Worm (Caenorhabditis elegans) whole organism, dauer: Measurements from ENCODE around the gene T28H10.1.

ENCODE experiments used
- unc-62 ChIP-seq: sonication (generic microtip); optimal IDR thresholded peaks from 2 replicates; lab custom pipeline; 2017; ENCODE audit warnings: missing biosample characterization, missing genetic modification reagents, missing genetic modification characterization

The T28H10.1 gene

DNA sequence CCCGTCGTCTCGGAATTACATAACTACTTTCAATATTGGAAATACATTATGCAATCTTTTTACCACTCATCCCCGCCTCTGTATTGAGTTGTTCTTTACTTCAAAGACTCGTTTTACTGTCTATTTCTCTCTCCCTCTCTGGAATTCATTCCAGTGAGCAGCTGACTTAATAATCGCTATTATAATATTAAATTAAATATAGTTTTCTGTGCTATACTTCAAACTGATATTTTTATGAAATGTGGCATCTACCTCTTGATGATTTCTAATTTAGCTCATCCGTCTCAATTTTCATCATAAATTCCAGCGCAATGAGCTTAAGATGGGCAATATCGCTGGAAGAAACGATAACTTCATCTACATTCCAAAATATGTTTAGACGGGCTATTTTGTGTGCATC lies at the start of gene T28H10.1:
T28H10.1 (plus strand) TSS at position 301 of the 400 bp plus-strand sequence.
- no peak for TF ChIP-seq unc-62 (GFP tag; lab: Kevin White, UChicago)

DNA sequence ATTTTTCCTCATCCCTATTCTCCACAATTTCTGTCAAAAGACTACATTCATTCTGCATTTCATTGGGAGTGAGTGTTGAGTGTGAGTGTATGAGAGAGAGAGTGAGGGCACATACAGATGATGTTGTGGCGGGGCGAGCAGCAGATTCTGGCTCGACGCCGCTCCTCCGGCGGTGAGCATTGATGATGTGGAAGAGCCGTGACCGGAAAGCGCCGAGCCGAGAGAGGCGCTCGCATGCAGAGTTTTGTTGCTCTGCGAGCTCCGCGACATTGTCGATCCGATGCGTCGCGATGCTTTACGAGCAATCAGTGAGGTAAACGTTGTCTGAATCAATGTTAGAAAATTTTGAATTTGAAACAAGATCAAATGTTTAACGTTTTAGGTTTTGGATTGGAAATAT lies 47.9 kb upstream of the T28H10.1 start:
- no peak for TF ChIP-seq unc-62 (GFP tag; lab: Kevin White, UChicago)

DNA sequence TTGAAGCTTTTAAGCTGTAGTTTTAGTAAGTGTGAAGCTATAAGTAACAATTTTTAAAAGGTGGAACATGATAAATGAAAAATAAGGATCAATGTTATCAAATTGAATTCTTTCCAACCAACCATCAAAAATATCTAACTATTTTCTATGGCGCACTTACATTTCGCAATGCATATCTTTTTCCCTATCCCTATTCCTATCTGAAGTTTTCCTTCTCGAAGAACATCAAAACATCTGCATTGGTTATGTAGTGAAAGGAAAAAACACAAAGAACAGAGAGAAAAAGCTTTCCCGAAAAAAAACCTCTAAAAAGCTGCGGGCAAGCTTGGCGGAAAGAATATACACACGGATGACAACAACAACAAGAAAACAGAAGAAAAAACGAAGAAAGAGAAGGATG lies 43.0 kb upstream of the T28H10.1 start:
- no peak for TF ChIP-seq unc-62 (GFP tag; lab: Kevin White, UChicago)

DNA sequence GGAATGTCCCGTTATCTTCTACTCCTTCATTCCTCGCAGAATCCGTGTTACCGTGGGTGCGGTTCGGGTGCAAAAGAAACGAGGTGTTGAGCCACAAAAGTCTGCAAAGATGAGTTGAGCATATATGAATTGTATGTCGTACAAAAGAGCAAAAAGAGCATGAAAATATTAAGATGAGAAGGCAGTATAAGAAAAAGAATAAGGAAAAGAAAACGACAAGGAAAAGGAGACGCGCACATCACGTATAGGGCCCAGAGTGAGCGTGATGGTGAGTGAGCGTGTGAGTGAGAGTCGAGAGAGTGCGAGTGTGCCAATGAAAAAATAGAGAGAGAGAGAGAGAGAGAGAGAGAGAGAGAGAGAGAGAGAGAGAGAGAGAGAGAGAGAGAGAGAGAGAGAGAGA lies 40.7 kb upstream of the T28H10.1 start, which contains the start of gene egl-10:
egl-10 (minus strand) TSS at position 101 of the 400 bp plus-strand sequence.
- no peak for TF ChIP-seq unc-62 (GFP tag; lab: Kevin White, UChicago)

DNA sequence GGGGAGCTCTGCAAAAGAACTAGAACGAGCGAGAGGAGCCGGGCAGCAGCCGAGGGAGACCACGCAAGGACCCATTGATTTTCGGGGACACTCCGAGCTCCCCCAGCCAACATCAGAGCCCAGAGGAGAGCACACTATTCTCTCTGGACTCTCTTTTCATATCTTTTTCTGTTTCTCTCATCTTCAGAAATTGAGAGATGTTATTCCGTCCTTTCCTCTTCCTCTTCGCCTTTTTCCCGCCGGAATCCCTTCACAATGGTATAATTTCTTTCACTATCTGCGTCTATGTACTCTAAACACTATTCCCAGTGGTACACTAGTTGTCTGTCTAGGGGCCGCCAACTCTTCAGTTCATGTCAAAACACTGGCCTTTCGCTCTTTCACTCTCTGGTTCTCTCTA lies 38.2 kb upstream of the T28H10.1 start:
- TF ChIP-seq unc-62 (GFP tag; lab: Kevin White, UChicago): no peak

DNA sequence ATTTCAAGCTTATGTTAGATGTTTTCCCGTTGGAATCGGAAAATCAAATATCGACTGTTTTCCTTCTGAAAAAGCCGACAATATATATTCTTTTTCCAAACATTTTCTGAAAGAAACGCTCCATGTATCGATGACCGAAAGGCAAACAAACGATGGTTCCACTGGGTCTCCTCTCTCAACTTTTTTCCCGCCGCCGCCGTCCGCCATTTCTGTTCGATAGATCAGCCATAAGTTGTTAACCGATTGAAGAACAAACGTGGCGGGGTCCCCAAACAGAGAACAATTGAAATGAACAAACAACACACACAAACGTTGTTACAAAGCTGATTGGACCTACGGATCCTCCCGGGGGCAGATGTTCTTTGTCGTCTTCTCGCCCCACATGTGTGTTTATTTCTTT lies 36.9 kb upstream of the T28H10.1 start:
- TF ChIP-seq unc-62 (GFP tag; lab: Kevin White, UChicago): no peak

DNA sequence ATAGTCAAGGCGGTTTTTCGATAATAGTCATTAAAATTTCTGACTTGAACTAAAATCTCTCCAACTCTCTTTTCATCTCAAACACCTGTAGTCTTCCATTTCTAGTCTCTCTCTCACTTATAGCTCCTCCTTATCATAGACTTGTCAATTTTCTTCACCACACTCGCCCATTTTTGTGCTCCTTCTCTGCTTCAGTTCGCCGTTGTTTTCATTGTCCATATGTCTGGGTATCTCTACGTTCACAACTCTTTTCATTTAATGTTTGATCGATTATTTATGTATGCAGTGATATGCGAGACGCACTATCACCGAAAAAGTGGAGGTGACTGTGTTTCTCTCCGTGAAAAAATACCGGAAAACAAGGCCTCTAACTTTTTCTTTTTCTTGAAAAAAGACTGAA lies 35.8 kb upstream of the T28H10.1 start:
- no peak for TF ChIP-seq unc-62 (GFP tag; lab: Kevin White, UChicago)

DNA sequence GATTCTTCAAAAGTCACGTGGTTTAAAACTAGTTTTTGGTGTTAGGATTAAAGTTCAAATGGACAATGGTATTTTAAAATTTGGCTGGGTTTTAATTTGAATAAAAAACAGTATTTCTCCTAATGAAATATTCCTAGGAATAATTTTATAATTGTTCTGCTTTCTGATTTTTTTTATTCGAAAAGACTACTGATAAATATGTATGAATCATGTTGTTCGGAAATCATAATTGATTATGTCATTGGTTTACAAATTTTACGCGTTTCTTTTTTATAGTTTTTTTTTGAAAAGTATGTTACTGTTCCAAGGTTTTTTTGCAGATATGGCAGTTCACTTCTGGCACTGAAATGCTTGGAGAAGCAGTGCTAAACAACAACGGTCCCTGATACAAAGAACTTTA lies 35.2 kb upstream of the T28H10.1 start, which contains the start of gene F28C1.3:
F28C1.3 (plus strand) TSS at position 301 of the 400 bp plus-strand sequence.
- TF ChIP-seq unc-62 (GFP tag; lab: Kevin White, UChicago): no peak

DNA sequence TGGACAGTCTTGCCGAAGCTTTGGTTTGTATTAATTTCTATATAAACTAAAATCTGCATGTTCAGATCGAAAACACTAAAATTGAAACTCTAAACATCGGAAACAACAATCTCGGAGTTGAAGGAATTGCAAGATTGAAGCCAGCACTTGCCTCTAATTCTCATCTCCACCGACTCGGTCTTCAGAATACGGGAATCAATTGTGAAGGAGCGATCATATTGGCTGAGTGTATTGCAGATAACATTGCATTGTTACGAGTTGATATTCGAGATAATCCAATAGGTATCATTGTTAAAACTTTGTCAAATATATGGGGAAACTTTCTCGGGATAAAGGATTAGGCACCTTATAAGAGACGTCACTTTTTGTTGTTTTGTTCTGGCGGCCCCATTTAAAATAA lies 33.3 kb upstream of the T28H10.1 start:
- no peak for TF ChIP-seq unc-62 (GFP tag; lab: Kevin White, UChicago)

DNA sequence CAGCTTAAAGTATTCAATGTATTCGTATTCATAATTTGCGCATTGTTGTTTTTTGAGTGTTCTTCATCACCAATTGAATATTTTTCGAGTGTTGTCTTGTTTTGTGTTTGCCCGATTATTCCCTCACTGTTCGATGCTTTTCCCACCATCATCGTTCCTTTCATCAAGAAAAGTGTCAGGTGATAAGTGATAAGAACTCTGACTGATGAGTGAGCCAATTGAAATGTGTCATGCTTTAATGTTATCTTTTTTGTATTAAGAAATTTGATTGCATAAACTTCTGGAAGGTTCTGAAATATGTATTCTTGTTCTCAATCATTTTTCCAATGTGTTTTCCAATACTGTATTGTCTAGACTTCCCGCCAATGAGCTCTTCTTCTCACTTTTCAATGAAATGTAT lies 28.2 kb upstream of the T28H10.1 start:
- TF ChIP-seq unc-62 (GFP tag; lab: Kevin White, UChicago): no peak

DNA sequence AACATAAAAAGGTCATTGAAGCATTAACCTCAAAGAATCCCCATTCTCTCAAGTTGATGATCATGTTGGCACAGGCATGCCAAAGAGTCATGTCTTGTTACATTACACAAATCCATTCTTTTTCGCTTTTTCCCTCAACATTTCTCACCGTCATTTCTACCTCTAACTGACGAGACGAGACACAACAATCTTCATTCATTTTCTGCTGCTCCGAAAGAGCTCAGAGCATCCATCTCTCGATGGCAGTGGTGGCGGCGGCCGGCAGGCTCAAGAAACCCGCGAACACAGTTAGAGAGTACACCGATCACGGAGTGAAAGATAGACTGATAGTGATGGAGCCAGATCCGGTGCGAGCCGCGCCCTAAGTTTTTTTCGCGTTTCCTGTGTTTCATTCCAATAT lies 26.5 kb upstream of the T28H10.1 start:
- no peak for TF ChIP-seq unc-62 (GFP tag; lab: Kevin White, UChicago)

DNA sequence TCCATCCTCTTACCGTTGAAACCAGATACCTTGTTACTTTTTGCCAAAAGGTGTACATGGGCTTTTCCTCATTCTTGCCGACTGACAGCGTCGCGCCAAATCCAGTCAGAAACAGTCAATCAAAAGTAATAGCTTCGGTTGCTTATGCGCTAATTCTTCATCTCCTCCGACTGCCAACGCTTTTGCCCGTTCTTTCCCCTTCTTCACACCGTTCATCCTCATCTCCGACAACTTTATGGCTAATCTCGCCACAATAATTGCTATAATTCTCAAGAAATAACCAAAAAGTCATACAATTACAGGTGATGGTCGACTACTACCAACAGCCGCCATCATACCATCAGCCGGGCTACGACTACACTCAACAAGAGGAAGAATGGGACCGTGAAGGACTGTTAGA lies 25.5 kb upstream of the T28H10.1 start, which contains the start of gene atn-1:
atn-1 (plus strand) TSS at position 301 of the 400 bp plus-strand sequence.
- TF ChIP-seq unc-62 (GFP tag; lab: Kevin White, UChicago): no peak

DNA sequence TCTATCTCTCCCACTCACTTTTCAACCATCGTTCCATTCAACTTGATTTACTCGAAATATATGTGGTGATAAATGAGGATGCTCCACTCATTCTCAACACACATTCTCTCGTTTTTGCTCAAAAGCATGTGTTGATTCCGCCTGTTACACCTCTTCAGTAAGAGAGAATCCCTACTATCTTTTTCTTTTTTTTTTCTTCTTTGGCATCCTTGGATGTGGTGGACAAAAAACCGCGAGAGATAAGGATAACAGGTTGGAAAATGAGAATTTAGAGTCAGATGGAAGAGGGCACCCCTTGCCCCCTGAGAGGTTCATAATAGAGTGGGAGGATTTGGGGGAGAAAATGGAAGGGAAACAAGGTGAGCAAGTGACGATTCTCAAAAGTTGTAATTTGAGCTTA lies 24.6 kb upstream of the T28H10.1 start:
- TF ChIP-seq unc-62 (GFP tag; lab: Kevin White, UChicago): no peak

DNA sequence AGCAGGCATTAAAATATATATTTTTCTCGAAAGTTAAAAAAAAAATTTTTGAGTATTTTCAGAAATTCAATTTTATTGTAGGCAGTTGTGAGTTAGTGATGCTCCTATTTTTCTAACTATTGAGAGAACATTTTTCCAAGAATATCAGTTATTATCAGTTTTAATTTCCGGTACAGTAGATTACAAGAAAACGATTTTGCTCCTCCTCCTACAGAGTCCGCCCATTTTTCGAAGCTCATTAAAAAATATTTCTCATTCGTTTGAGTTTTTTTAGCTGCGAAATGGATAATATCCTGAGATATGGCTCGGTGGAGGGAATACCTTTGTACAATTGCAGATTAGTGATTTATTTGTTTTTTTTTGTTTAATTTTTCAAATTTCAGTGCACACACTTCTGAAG lies 19.0 kb upstream of the T28H10.1 start, which contains the start of gene srt-39:
srt-39 (plus strand) TSS at position 301 of the 400 bp plus-strand sequence.
- no peak for TF ChIP-seq unc-62 (GFP tag; lab: Kevin White, UChicago)

DNA sequence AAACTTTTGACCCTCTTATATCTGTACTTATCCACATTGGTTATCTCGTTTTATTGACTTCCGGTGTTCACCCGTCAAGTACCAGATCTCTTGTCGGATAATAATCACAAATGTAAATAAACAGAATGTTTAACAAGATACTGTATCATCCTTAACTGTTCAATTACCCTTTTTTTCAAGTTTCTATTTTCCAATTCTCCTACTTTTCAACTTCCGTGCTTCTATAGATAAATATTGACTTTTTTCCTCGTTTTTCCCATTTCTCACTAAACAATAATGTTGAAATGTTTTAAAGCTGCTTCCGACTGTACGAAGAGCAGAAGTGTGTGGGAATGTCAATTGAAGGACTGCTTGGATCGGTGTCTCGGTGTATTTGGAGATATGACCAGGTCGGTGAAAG lies 16.7 kb upstream of the T28H10.1 start, which contains the start of gene inx-11:
inx-11 (plus strand) TSS at position 301 of the 400 bp plus-strand sequence.
- TF ChIP-seq unc-62 (GFP tag; lab: Kevin White, UChicago): no peak

DNA sequence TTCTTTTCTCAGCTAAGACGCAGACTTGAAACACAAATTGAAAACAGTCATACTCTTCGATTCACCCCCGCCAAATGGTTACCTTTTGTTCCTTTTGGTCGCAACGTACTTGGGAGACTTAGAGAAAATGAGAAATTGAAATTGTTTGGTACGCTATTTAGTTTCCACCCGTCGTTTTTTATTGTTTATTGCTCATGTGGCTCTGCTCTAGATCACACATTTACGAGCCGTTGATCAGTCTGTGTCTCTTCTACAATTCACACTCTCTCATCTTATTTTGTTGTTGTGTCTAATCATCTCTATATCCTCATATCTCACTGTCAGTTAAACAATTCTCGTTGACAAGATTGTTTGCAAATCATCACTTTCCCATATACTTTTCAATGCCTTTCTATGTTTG lies 15.6 kb upstream of the T28H10.1 start:
- TF ChIP-seq unc-62 (GFP tag; lab: Kevin White, UChicago): no peak

DNA sequence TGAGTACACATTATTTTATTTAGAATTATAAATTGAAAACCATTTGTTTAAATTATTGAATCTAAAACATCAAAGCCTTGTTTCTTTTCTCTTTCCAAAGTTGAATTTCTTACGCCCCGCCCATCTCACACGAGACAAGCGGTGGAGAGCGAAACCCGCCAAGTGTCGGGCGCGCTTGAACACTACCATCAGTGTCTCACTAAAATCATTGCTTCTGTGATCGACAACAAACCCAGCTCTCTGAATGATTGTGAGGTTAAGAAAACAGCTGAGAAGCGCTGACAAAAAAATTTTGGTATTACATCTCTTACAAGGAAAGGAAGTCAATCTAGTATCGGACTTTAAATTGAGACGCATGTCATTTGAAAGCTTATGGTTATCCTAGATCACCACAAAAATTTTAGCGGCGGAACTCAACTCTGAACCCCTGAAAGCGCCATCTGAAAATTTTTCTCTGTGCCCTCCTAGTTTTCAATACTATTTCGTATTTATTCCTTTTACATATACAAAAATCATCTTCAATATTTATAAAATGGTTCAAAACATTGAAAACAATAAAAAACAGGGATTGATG lies 12.4 kb upstream of the T28H10.1 start:
- no peak for TF ChIP-seq unc-62 (GFP tag; lab: Kevin White, UChicago)
